Fruit fly (Drosophila melanogaster) whole organism, embryonic: ENCODE results near the gene eIF2Balpha.

Experiments
- Bdp1 ChIP-seq: fragments of 200-800 bp; sonication (Bioruptor generic); optimal IDR thresholded peaks from 3 replicates; lab custom pipeline; 2016; ENCODE audit warnings: missing biosample characterization, missing genetic modification characterization
- C15 ChIP-seq: fragments of 200-800 bp; sonication (Bioruptor generic); IDR thresholded peaks from 3 replicates; pipeline ENCODE4 v1.3.6; 2022; ENCODE audit warnings: missing biosample characterization, missing genetic modification characterization
- CG11504 ChIP-seq: fragments of 200-800 bp; sonication (Bioruptor generic); optimal IDR thresholded peaks from 3 replicates; lab custom pipeline; 2019; ENCODE audit warnings: missing biosample characterization, mild to moderate bottlenecking, missing genetic modification characterization, moderate library complexity
- CG12071 ChIP-seq: fragments of 200-800 bp; sonication (Bioruptor generic); optimal IDR thresholded peaks from 3 replicates; lab custom pipeline; 2018; ENCODE audit warnings: missing biosample characterization, mild to moderate bottlenecking, missing genetic modification characterization
- CG12659 ChIP-seq: fragments of 200-800 bp; sonication (Bioruptor generic); optimal IDR thresholded peaks from 3 replicates; lab custom pipeline; 2017; ENCODE audit warnings: mild to moderate bottlenecking, missing biosample characterization, missing genetic modification reagents, missing genetic modification characterization
- CG13287 ChIP-seq: fragments of 200-800 bp; sonication (Bioruptor generic); IDR thresholded peaks from 2 replicates; pipeline ENCODE4 v1.3.6; 2022; ENCODE audit warnings: missing biosample characterization, missing genetic modification characterization; ENCODE audit not compliant: partially characterized antibody
- CG14860 ChIP-seq: fragments of 200-800 bp; sonication (Bioruptor generic); IDR thresholded peaks from 3 replicates; pipeline ENCODE4 v1.3.6; 2022; ENCODE audit warnings: missing biosample characterization, missing genetic modification characterization; ENCODE audit not compliant: partially characterized antibody
- CG14965 ChIP-seq: fragments of 200-800 bp; sonication (Bioruptor generic); optimal IDR thresholded peaks from 2 replicates; lab custom pipeline; 2016; ENCODE audit warnings: missing biosample characterization, missing genetic modification characterization, borderline replicate concordance
- CG18011 ChIP-seq: fragments of 200-800 bp; sonication (Bioruptor generic); optimal IDR thresholded peaks from 2 replicates; lab custom pipeline; 2017; ENCODE audit warnings: missing biosample characterization, missing genetic modification characterization, mild to moderate bottlenecking, moderate library complexity, missing genotype
- CG2129 ChIP-seq: fragments of 200-800 bp; sonication (Bioruptor generic); IDR thresholded peaks from 2 replicates; pipeline ENCODE4 v1.3.6; 2022; ENCODE audit warnings: missing biosample characterization, missing genetic modification characterization; ENCODE audit not compliant: partially characterized antibody
- CG2712 ChIP-seq: fragments of 200-800 bp; optimal IDR thresholded peaks from 3 replicates; lab custom pipeline; 2019; ENCODE audit warnings: missing biosample characterization, mild to moderate bottlenecking, missing genetic modification characterization, moderate library complexity
- CG4820 ChIP-seq: fragments of 200-800 bp; sonication (Bioruptor generic); optimal IDR thresholded peaks from 3 replicates; lab custom pipeline; 2016; ENCODE audit warnings: missing biosample characterization, missing genetic modification characterization
- CG7556 ChIP-seq: fragments of 200-800 bp; sonication (Bioruptor generic); optimal IDR thresholded peaks from 2 replicates; lab custom pipeline; 2017; ENCODE audit warnings: missing biosample characterization, mild to moderate bottlenecking, missing genetic modification characterization
- CG8290 ChIP-seq, 3 experiments: fragments of 200-800 bp; sonication (Bioruptor generic); optimal IDR thresholded peaks; 2 replicates each; lab custom pipeline; 2016 to 2019; ENCODE audit warnings: missing biosample characterization in 3 of 3, missing genetic modification characterization in 3 of 3, mild to moderate bottlenecking in 2 of 3, moderate library complexity in 1 of 3
- CTCF ChIP-seq: fragments of 200-800 bp; sonication (Bioruptor generic); optimal IDR thresholded peaks from 2 replicates; lab custom pipeline; 2017; ENCODE audit warnings: missing biosample characterization, mild to moderate bottlenecking, missing genetic modification characterization, moderate library complexity
- D19B ChIP-seq: fragments of 200-800 bp; sonication (Bioruptor generic); optimal IDR thresholded peaks from 2 replicates; lab custom pipeline; 2017; ENCODE audit warnings: missing biosample characterization, mild to moderate bottlenecking, missing genetic modification characterization
- Dp ChIP-seq: fragments of 200-800 bp; sonication (Bioruptor generic); optimal IDR thresholded peaks from 2 replicates; lab custom pipeline; 2018; ENCODE audit warnings: missing biosample characterization, mild to moderate bottlenecking, missing genetic modification characterization, moderate library complexity
- E2f2 ChIP-seq: fragments of 200-800 bp; sonication (Bioruptor generic); IDR thresholded peaks from 2 replicates; pipeline ENCODE4 v1.3.6; 2022; ENCODE audit warnings: missing biosample characterization, missing genetic modification characterization
- Gug ChIP-seq: fragments of 200-800 bp; sonication (Bioruptor generic); IDR thresholded peaks from 4 replicates; pipeline ENCODE4 v1.3.6; 2022; ENCODE audit warnings: missing biosample characterization, missing genetic modification characterization
- Myb ChIP-seq: fragments of 200-800 bp; sonication (Bioruptor generic); optimal IDR thresholded peaks from 2 replicates; lab custom pipeline; 2016; ENCODE audit warnings: missing biosample characterization, missing genetic modification characterization
- Optix ChIP-seq: fragments of 200-800 bp; sonication (Bioruptor generic); IDR thresholded peaks from 3 replicates; pipeline ENCODE4 v1.3.6; 2022; ENCODE audit warnings: missing biosample characterization, missing genetic modification characterization
- Rfx ChIP-seq: fragments of 200-800 bp; sonication (Bioruptor generic); IDR thresholded peaks from 2 replicates; pipeline ENCODE4 v1.3.6; 2022; ENCODE audit warnings: missing biosample characterization, missing genetic modification characterization
- Stat92E ChIP-seq, 3 experiments: fragments of >200 bp in 2 of 3; fragments of 200-800 bp in 1 of 3; sonication (Bioruptor generic) in 1 of 3; optimal IDR thresholded peaks; 2 replicates each; lab custom pipeline; 2017 to 2019; ENCODE audit warnings: missing biosample characterization in 3 of 3, missing genetic modification characterization in 3 of 3, mild to moderate bottlenecking in 1 of 3, moderate library complexity in 1 of 3
- Tbp ChIP-seq: fragments of >200 bp; optimal IDR thresholded peaks from 2 replicates; lab custom pipeline; 2018; ENCODE audit warnings: missing biosample characterization, missing genetic modification characterization
- chinmo ChIP-seq: fragments of 200-800 bp; sonication (Bioruptor generic); IDR thresholded peaks from 4 replicates; pipeline ENCODE4 v1.3.6; 2022; ENCODE audit warnings: missing biosample characterization, missing genetic modification characterization; ENCODE audit not compliant: partially characterized antibody
- crp ChIP-seq, 2 experiments: fragments of 200-800 bp; sonication (Bioruptor generic); optimal IDR thresholded peaks; 2 replicates in 1 of 2; 3 replicates in 1 of 2; lab custom pipeline; 2017; ENCODE audit warnings: missing biosample characterization in 2 of 2, missing genetic modification characterization in 2 of 2, mild to moderate bottlenecking in 1 of 2, moderate library complexity in 1 of 2
- dmrt99B ChIP-seq: fragments of 200-800 bp; sonication (Bioruptor generic); optimal IDR thresholded peaks from 2 replicates; lab custom pipeline; 2018; ENCODE audit warnings: missing biosample characterization, mild to moderate bottlenecking, missing genetic modification characterization, moderate library complexity
- ewg ChIP-seq: fragments of 200-800 bp; sonication (Bioruptor generic); optimal IDR thresholded peaks from 3 replicates; lab custom pipeline; 2017; ENCODE audit warnings: mild to moderate bottlenecking, missing biosample characterization, missing genetic modification reagents, missing genetic modification characterization
- exex ChIP-seq: fragments of 200-800 bp; sonication (Bioruptor generic); optimal IDR thresholded peaks from 4 replicates; lab custom pipeline; 2018; ENCODE audit warnings: missing biosample characterization, mild to moderate bottlenecking, missing genetic modification characterization, moderate library complexity
- gsb-n ChIP-seq: fragments of 200-800 bp; sonication (Bioruptor generic); optimal IDR thresholded peaks from 3 replicates; lab custom pipeline; 2018; ENCODE audit warnings: missing biosample characterization, mild to moderate bottlenecking, missing genetic modification characterization
- insv ChIP-seq, 2 experiments: fragments of 200-800 bp; sonication (Bioruptor generic); optimal IDR thresholded peaks; 3 replicates each; lab custom pipeline; 2016 to 2018; ENCODE audit warnings: missing biosample characterization in 2 of 2, missing genetic modification characterization in 2 of 2
- pzg ChIP-seq: fragments of 200-800 bp; sonication (Bioruptor generic); optimal IDR thresholded peaks from 3 replicates; lab custom pipeline; 2018; ENCODE audit warnings: missing biosample characterization, mild to moderate bottlenecking, missing genetic modification characterization, moderate library complexity
- salm ChIP-seq: fragments of 200-800 bp; sonication (Bioruptor generic); optimal IDR thresholded peaks from 2 replicates; lab custom pipeline; 2018; ENCODE audit warnings: missing biosample characterization, mild to moderate bottlenecking, missing genetic modification characterization
- scrt ChIP-seq: fragments of 200-800 bp; sonication (Bioruptor generic); optimal IDR thresholded peaks from 2 replicates; lab custom pipeline; 2018; ENCODE audit warnings: missing biosample characterization, mild to moderate bottlenecking, missing genetic modification characterization, moderate library complexity
- sna ChIP-seq: fragments of 200-800 bp; sonication (Bioruptor generic); IDR thresholded peaks from 2 replicates; pipeline ENCODE4 v1.3.6; 2022; ENCODE audit warnings: missing biosample characterization, missing genetic modification characterization; ENCODE audit not compliant: partially characterized antibody

Gene eIF2Balpha

DNA sequence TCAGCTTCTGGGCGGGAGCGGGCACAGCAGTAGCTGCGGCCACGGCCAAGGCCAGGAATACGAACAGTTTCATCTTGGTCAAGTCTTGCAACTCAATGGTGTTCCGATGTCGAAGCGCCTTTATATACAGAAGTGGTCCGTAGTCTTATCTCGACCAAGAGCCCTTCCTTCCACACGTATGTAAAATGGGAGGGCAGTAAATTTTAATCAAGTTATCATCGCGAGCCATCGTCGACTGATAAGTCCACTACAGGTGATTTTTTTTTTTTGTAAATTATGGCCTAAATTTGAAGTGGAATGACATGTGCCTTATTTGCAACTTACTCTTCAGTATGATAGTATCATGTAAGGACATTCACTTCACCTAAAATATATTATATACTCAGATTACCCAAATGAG lies 11.2 kb downstream of the eIF2Balpha start, which contains the start of gene Jon99Cii:
Jon99Cii (minus strand) TSS at position 101 of the 400 bp plus-strand sequence.
- peak; percentile 28 for TF ChIP-seq exex (tag; lab: Kevin White, UChicago)
- TF ChIP-seq C15 (GFP tag; lab: Robert Waterston, UW) = peak; percentile 41; the same call in 1 of the 3 replicates
- TF ChIP-seq CG14860 = 0 out of 3 replicates have a peak, but pooled peaks have one; percentile 20

DNA sequence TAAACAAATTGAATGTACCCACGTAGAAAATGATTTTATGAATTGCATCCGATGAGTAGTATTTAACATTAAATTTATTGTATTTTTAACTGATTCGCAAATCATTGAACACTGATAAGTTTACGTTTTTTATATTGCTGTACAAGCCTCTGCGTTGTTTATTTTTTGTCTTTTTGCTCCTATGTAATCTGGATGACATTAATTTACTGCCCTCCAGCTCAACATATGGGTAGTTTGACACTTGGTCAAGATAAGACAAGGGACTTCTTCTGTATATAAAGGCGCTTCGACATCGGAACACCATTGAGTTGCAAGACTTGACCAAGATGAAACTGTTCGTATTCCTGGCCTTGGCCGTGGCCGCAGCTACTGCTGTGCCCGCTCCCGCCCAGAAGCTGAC lies 13.8 kb downstream of the eIF2Balpha start, which contains the start of gene Jon99Ciii:
Jon99Ciii (plus strand) TSS at position 301 of the 400 bp plus-strand sequence.
- TF ChIP-seq exex (tag; lab: Kevin White, UChicago) = peak; percentile 45

DNA sequence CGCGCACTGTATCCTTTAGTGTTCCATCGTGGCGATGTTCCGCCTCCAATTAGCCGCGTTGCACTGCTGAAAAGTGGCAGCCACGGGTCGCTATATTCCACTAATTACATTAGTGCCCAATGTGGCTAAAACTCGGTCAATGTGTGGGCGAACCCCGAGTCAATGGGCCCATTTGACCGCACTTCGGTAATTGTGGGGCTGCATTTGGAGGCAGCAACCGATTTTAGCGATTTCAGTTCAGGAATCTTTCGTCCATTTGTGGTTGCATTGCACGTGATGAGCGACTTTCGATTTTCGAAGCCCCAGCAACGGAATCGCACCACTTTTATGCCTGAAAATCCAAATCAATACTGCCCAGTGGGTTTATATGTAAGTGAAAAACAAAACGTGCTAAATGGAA lies 15.5 kb downstream of the eIF2Balpha start, which contains the start of gene trp:
trp (minus strand) TSS at position 101 of the 400 bp plus-strand sequence.
- TF ChIP-seq Bdp1 (GFP tag; lab: Kevin White, UChicago) (no peak), CG8290 (GFP tag; optimal IDR thresholded peaks at IDR 0.05; lab: Kevin White, UChicago) (no peak), CG8290 (tag; optimal IDR thresholded peaks at IDR 0.05; lab: Kevin White, UChicago) (no peak), CG4820 (GFP tag; lab: Kevin White, UChicago) (no peak), insv (GFP tag; optimal IDR thresholded peaks at IDR 0.05; lab: Kevin White, UChicago) (no peak), CG14965 (GFP tag; lab: Kevin White, UChicago) (no peak), CG7556 (GFP tag; lab: Kevin White, UChicago) (no peak), Tbp (GFP tag; lab: Kevin White, UChicago) (no peak), CG12659 (no peak)

DNA sequence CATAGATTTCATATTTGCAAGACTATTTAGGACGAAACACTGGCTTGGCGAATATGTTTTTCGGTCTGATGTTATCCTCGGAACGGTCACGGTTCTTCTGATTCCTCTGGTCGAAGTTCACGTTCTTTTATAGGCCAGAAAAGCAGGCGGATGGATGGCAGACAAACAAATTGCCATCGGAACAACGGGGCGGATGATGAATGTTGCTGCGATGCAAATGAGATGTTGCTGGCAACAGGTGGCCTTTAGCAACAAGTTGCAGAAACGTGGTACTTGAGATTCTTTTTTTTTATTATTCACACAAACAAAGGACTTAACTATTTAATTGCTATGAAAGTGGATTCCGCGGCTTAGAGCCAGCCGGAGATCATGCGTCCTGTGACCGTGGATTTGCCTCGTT lies 21.4 kb downstream of the eIF2Balpha start, which contains the start of gene Capa:
Capa (minus strand) TSS at position 101 of the 400 bp plus-strand sequence.
- TF ChIP-seq CG11504 (tag; lab: Kevin White, UChicago) (peak; percentile 80), salm (tag; lab: Kevin White, UChicago) (no peak)

DNA sequence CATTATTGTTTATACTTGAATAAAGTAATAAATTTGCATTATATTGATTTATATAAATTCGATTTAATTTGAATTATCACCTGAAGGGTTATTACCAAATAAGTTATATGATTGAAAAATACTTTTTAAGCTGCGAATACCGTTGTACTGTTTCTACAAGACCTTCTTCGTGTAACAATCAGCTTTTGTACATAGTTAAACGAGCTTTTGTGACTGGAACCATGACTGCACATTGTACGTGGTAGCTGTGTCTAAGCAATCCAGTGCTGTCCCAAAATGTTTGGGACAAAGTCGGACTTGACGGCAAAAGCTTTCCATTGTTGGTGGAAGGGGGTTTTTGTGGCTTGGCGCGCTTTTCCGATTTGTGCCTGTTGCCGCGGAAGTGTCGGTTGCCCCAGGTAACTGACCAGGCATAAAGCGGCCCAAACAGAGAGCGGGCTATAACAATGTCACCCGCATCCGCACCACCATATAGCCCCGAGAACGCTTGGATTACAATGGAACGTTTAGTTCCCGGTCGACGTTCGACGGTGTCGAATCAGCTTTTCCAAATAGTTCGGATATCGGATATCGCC lies 28.0 kb downstream of the eIF2Balpha start, which contains the start of gene CG31036:
CG31036 (plus strand) TSS at position 507 of the 575 bp plus-strand sequence.
- no peak for TF ChIP-seq Gug (GFP tag; lab: Robert Waterston, UW)
- no peak for TF ChIP-seq Stat92E (GFP tag; optimal IDR thresholded peaks at IDR 0.05; lab: Kevin White, UChicago)
- no peak for TF ChIP-seq CG2129 (GFP tag; lab: Robert Waterston, UW)
- no peak for TF ChIP-seq Optix (GFP tag; lab: Robert Waterston, UW)
- no peak for TF ChIP-seq CG12071 (GFP tag; lab: Kevin White, UChicago)
- peak; percentile 35; the same call in 1 of the 2 replicates for TF ChIP-seq CG13287 (GFP tag; lab: Robert Waterston, UW)
- no peak for TF ChIP-seq gsb-n (tag; lab: Kevin White, UChicago)
- peak; percentile 67; the same call in 1 of the 2 replicates for TF ChIP-seq Rfx (GFP tag; lab: Robert Waterston, UW)
- TF ChIP-seq CG11504 (tag; lab: Kevin White, UChicago) = peak; percentile 48
- peak; percentile 35 for TF ChIP-seq Dp (GFP tag; lab: Kevin White, UChicago)
- TF ChIP-seq pzg (GFP tag; lab: Kevin White, UChicago) = peak; percentile 20
- TF ChIP-seq dmrt99B (tag; lab: Kevin White, UChicago) = no peak
- 0 out of 4 replicates have a peak, but pooled peaks have one; percentile 53 for TF ChIP-seq chinmo (GFP tag; lab: Robert Waterston, UW)
- TF ChIP-seq D19B (GFP tag; lab: Kevin White, UChicago) = peak; percentile 64
- peak; percentile 79 for TF ChIP-seq CTCF (GFP tag; lab: Kevin White, UChicago)
- TF ChIP-seq CG18011 (GFP tag; lab: Kevin White, UChicago) = peak; percentile 96
- TF ChIP-seq ewg (GFP tag; lab: Kevin White, UChicago) = peak; percentile 20
- peak; percentile 53 for TF ChIP-seq scrt (GFP tag; lab: Kevin White, UChicago)
- TF ChIP-seq Myb (GFP tag; lab: Kevin White, UChicago) = peak; percentile 40
- TF ChIP-seq E2f2 = peak; percentile 48
- no peak for TF ChIP-seq sna (GFP tag; lab: Robert Waterston, UW)
- TF ChIP-seq crp (GFP tag; optimal IDR thresholded peaks at IDR 0.05; lab: Kevin White, UChicago) = no peak
- TF ChIP-seq CG2712 (tag; lab: Kevin White, UChicago) = no peak
